Fruit fly (Drosophila melanogaster) whole organism, embryonic: ENCODE measurements around the gene alpha-Man-Ic.

Source experiments
- ATbp ChIP-seq: fragments of 200-800 bp; sonication (Bioruptor generic); optimal IDR thresholded peaks from 2 replicates; lab custom pipeline; 2017; ENCODE audit warnings: missing biosample characterization, mild to moderate bottlenecking, missing genetic modification characterization, missing genetic modification reagents
- Atf6 ChIP-seq: fragments of 200-800 bp; sonication (Bioruptor generic); IDR thresholded peaks from 2 replicates; pipeline ENCODE4 v1.3.6; 2022; ENCODE audit warnings: missing biosample characterization, missing genetic modification characterization
- CG10543 ChIP-seq: fragments of 200-800 bp; sonication (Bioruptor generic); optimal IDR thresholded peaks from 3 replicates; lab custom pipeline; 2017; ENCODE audit warnings: missing biosample characterization, mild to moderate bottlenecking, missing genetic modification characterization, moderate library complexity
- CG10959 ChIP-seq: fragments of 200-800 bp; sonication (Bioruptor generic); IDR thresholded peaks from 2 replicates; pipeline ENCODE4 v1.3.6; 2022; ENCODE audit warnings: missing biosample characterization, missing genetic modification characterization
- CG12071 ChIP-seq: fragments of 200-800 bp; sonication (Bioruptor generic); optimal IDR thresholded peaks from 3 replicates; lab custom pipeline; 2018; ENCODE audit warnings: missing biosample characterization, mild to moderate bottlenecking, missing genetic modification characterization
- CG12942 ChIP-seq: fragments of 200-800 bp; sonication (Bioruptor generic); optimal IDR thresholded peaks from 3 replicates; lab custom pipeline; 2016; ENCODE audit warnings: missing biosample characterization, missing genetic modification characterization
- CG14014 ChIP-seq: fragments of 200-800 bp; sonication (Bioruptor generic); IDR thresholded peaks from 2 replicates; pipeline ENCODE4 v1.3.6; 2022; ENCODE audit warnings: missing biosample characterization, missing genetic modification characterization
- CG15601 ChIP-seq: fragments of 200-800 bp; sonication (Bioruptor generic); optimal IDR thresholded peaks from 3 replicates; lab custom pipeline; 2019; ENCODE audit warnings: missing biosample characterization, mild to moderate bottlenecking, missing genetic modification characterization, moderate library complexity
- CG1603 ChIP-seq: fragments of 200-800 bp; sonication (Bioruptor generic); optimal IDR thresholded peaks from 2 replicates; lab custom pipeline; 2019; ENCODE audit warnings: missing biosample characterization, mild to moderate bottlenecking, missing genetic modification characterization, moderate library complexity
- CG1647 ChIP-seq: fragments of 200-800 bp; sonication (Bioruptor generic); optimal IDR thresholded peaks from 3 replicates; lab custom pipeline; 2016; ENCODE audit warnings: missing biosample characterization, missing genetic modification characterization
- CG1832 ChIP-seq: fragments of 200-800 bp; sonication (Bioruptor generic); optimal IDR thresholded peaks from 2 replicates; lab custom pipeline; 2017; ENCODE audit warnings: missing biosample characterization, mild to moderate bottlenecking, missing genetic modification characterization, inconsistent platforms
- CG18599 ChIP-seq: fragments of 200-800 bp; sonication (Bioruptor generic); optimal IDR thresholded peaks from 3 replicates; lab custom pipeline; 2017; ENCODE audit warnings: missing biosample characterization, missing genetic modification characterization, mild to moderate bottlenecking, moderate library complexity, missing genetic modification reagents
- CG18619 ChIP-seq: fragments of 200-800 bp; sonication (Bioruptor generic); optimal IDR thresholded peaks from 3 replicates; lab custom pipeline; 2017; ENCODE audit warnings: missing biosample characterization, mild to moderate bottlenecking, missing genetic modification characterization
- CG2116 ChIP-seq: fragments of 200-800 bp; sonication (Bioruptor generic); optimal IDR thresholded peaks from 3 replicates; lab custom pipeline; 2018; ENCODE audit warnings: missing biosample characterization, mild to moderate bottlenecking, missing genetic modification characterization
- CG2678 ChIP-seq: fragments of 200-800 bp; sonication (Bioruptor generic); optimal IDR thresholded peaks from 3 replicates; lab custom pipeline; 2019; ENCODE audit warnings: missing biosample characterization, mild to moderate bottlenecking, missing genetic modification characterization, moderate library complexity
- CG30020 ChIP-seq: fragments of 200-800 bp; optimal IDR thresholded peaks from 2 replicates; lab custom pipeline; 2019; ENCODE audit warnings: missing biosample characterization, mild to moderate bottlenecking, missing genetic modification characterization, moderate library complexity
- CG30403 ChIP-seq: fragments of 200-800 bp; sonication (Bioruptor generic); optimal IDR thresholded peaks from 3 replicates; lab custom pipeline; 2016; ENCODE audit warnings: missing biosample characterization, missing genetic modification characterization
- CG3847 ChIP-seq: fragments of 200-800 bp; sonication (Bioruptor generic); IDR thresholded peaks from 2 replicates; pipeline ENCODE4 v1.3.6; 2022; ENCODE audit warnings: missing biosample characterization, missing genetic modification characterization
- CG4404 ChIP-seq: fragments of 200-800 bp; sonication (Bioruptor generic); IDR thresholded peaks from 2 replicates; pipeline ENCODE4 v1.3.6; 2022; ENCODE audit warnings: missing biosample characterization, missing genetic modification characterization
- CG6813 ChIP-seq: fragments of 200-800 bp; sonication (Bioruptor generic); optimal IDR thresholded peaks from 2 replicates; lab custom pipeline; 2017; ENCODE audit warnings: missing biosample characterization, missing genetic modification characterization, mild to moderate bottlenecking, moderate library complexity, missing genetic modification reagents
- CG7372 ChIP-seq: fragments of 200-800 bp; sonication (Bioruptor generic); IDR thresholded peaks from 2 replicates; pipeline ENCODE4 v1.3.6; 2022; ENCODE audit warnings: missing biosample characterization, missing genetic modification characterization
- CG7556 ChIP-seq: fragments of 200-800 bp; sonication (Bioruptor generic); optimal IDR thresholded peaks from 2 replicates; lab custom pipeline; 2017; ENCODE audit warnings: missing biosample characterization, mild to moderate bottlenecking, missing genetic modification characterization
- CG7987 ChIP-seq: fragments of 200-800 bp; sonication (Bioruptor generic); optimal IDR thresholded peaks from 2 replicates; lab custom pipeline; 2018; ENCODE audit warnings: missing biosample characterization, mild to moderate bottlenecking, missing genetic modification characterization, moderate library complexity
- CHES-1-like ChIP-seq: fragments of 200-800 bp; sonication (Bioruptor generic); optimal IDR thresholded peaks from 2 replicates; lab custom pipeline; 2016; ENCODE audit warnings: missing biosample characterization, missing genetic modification characterization
- CoRest ChIP-seq: fragments of 200-800 bp; sonication (Bioruptor generic); optimal IDR thresholded peaks from 3 replicates; lab custom pipeline; 2018; ENCODE audit warnings: missing biosample characterization, mild to moderate bottlenecking, missing genetic modification characterization, moderate library complexity
- CrebB ChIP-seq: fragments of 200-800 bp; sonication (Bioruptor generic); optimal IDR thresholded peaks from 3 replicates; lab custom pipeline; 2018; ENCODE audit warnings: missing biosample characterization, mild to moderate bottlenecking, missing genetic modification characterization
- Fer1 ChIP-seq: fragments of 200-800 bp; sonication (Bioruptor generic); optimal IDR thresholded peaks from 2 replicates; lab custom pipeline; 2017; ENCODE audit warnings: missing biosample characterization, mild to moderate bottlenecking, missing genetic modification characterization
- HHEX ChIP-seq: fragments of 200-800 bp; sonication (Bioruptor generic); optimal IDR thresholded peaks from 3 replicates; lab custom pipeline; 2017; ENCODE audit warnings: missing biosample characterization, mild to moderate bottlenecking, missing genetic modification characterization, missing genetic modification reagents
- Hey ChIP-seq: fragments of 200-800 bp; sonication (Bioruptor generic); optimal IDR thresholded peaks from 3 replicates; lab custom pipeline; 2018; ENCODE audit warnings: missing biosample characterization, mild to moderate bottlenecking, missing genetic modification characterization
- Hmr ChIP-seq: fragments of 200-800 bp; sonication (Bioruptor generic); optimal IDR thresholded peaks from 3 replicates; lab custom pipeline; 2017; ENCODE audit warnings: mild to moderate bottlenecking, missing biosample characterization, missing genetic modification reagents, missing genetic modification characterization
- Hr51 ChIP-seq, 2 experiments: fragments of 200-800 bp; sonication (Bioruptor generic); optimal IDR thresholded peaks; 2 replicates in 1 of 2; 3 replicates in 1 of 2; lab custom pipeline; 2016 to 2018; ENCODE audit warnings: missing biosample characterization in 2 of 2, missing genetic modification characterization in 2 of 2, mild to moderate bottlenecking in 1 of 2, moderate library complexity in 1 of 2
- Mad ChIP-seq: fragments of 200-800 bp; sonication (Bioruptor generic); optimal IDR thresholded peaks from 2 replicates; lab custom pipeline; 2016; ENCODE audit warnings: missing biosample characterization, missing genetic modification characterization
- PHDP ChIP-seq: fragments of 200-800 bp; sonication (Bioruptor generic); optimal IDR thresholded peaks from 3 replicates; lab custom pipeline; 2018; ENCODE audit warnings: missing biosample characterization, mild to moderate bottlenecking, missing genetic modification characterization, moderate library complexity
- Pdp1 ChIP-seq, 2 experiments: fragments of 200-800 bp; sonication (Bioruptor generic); optimal IDR thresholded peaks; 3 replicates each; lab custom pipeline; 2016; ENCODE audit warnings: missing biosample characterization in 2 of 2, missing genetic modification characterization in 2 of 2, mild to moderate bottlenecking in 1 of 2, moderate library complexity in 1 of 2
- Side ChIP-seq: fragments of 200-800 bp; sonication (Bioruptor generic); optimal IDR thresholded peaks from 2 replicates; lab custom pipeline; 2016; ENCODE audit warnings: missing biosample characterization, missing genetic modification characterization
- Vsx1 ChIP-seq: fragments of 200-800 bp; sonication (Bioruptor generic); optimal IDR thresholded peaks from 2 replicates; lab custom pipeline; 2017; ENCODE audit warnings: missing biosample characterization, mild to moderate bottlenecking, missing genetic modification characterization, missing genetic modification reagents
- Xrp1 ChIP-seq: fragments of 200-800 bp; sonication (Bioruptor generic); IDR thresholded peaks from 2 replicates; pipeline ENCODE4 v1.3.6; 2022; ENCODE audit warnings: missing biosample characterization, missing genetic modification characterization
- ase ChIP-seq: fragments of 200-800 bp; sonication (Bioruptor generic); IDR thresholded peaks from 3 replicates; pipeline ENCODE4 v1.3.6; 2022; ENCODE audit warnings: missing biosample characterization, missing genetic modification characterization
- bcd ChIP-seq: fragments of 200-800 bp; sonication (Bioruptor generic); optimal IDR thresholded peaks from 2 replicates; lab custom pipeline; 2017; ENCODE audit warnings: missing biosample characterization, mild to moderate bottlenecking, missing genetic modification characterization
- caup ChIP-seq: fragments of 200-800 bp; sonication (Bioruptor generic); optimal IDR thresholded peaks from 3 replicates; lab custom pipeline; 2017; ENCODE audit warnings: missing biosample characterization, mild to moderate bottlenecking, missing genetic modification characterization, moderate library complexity; ENCODE audit not compliant: severe bottlenecking
- disco-r ChIP-seq: fragments of 200-800 bp; sonication (Bioruptor generic); optimal IDR thresholded peaks from 2 replicates; lab custom pipeline; 2016; ENCODE audit warnings: missing biosample characterization, missing genetic modification characterization
- dpn ChIP-seq, 2 experiments: fragments of 200-800 bp; sonication (Bioruptor generic); optimal IDR thresholded peaks; 3 replicates each; lab custom pipeline; 2016; ENCODE audit warnings: missing biosample characterization in 2 of 2, missing genetic modification characterization in 2 of 2
- dysf ChIP-seq: fragments of 200-800 bp; sonication (Bioruptor generic); IDR thresholded peaks from 3 replicates; pipeline ENCODE4 v1.3.6; 2022; ENCODE audit warnings: missing biosample characterization, missing genetic modification characterization
- eyg ChIP-seq: fragments of 200-800 bp; sonication (Bioruptor generic); optimal IDR thresholded peaks from 3 replicates; lab custom pipeline; 2016; ENCODE audit warnings: missing biosample characterization, missing genetic modification characterization
- gcm ChIP-seq: fragments of 200-800 bp; sonication (Bioruptor generic); optimal IDR thresholded peaks from 2 replicates; lab custom pipeline; 2019; ENCODE audit warnings: missing biosample characterization, mild to moderate bottlenecking, missing genetic modification characterization, moderate library complexity
- grn ChIP-seq: fragments of 200-800 bp; sonication (Bioruptor generic); optimal IDR thresholded peaks from 3 replicates; lab custom pipeline; 2017; ENCODE audit warnings: missing biosample characterization, missing genetic modification characterization
- gsb ChIP-seq: fragments of 200-800 bp; sonication (Bioruptor generic); IDR thresholded peaks from 2 replicates; pipeline ENCODE4 v1.3.6; 2022; ENCODE audit warnings: missing biosample characterization, missing genetic modification characterization
- odd ChIP-seq: fragments of 200-800 bp; sonication (Bioruptor generic); optimal IDR thresholded peaks from 2 replicates; lab custom pipeline; 2017; ENCODE audit warnings: missing biosample characterization, mild to moderate bottlenecking, missing genetic modification characterization
- tap ChIP-seq: fragments of 200-800 bp; optimal IDR thresholded peaks from 3 replicates; lab custom pipeline; 2019; ENCODE audit warnings: missing biosample characterization, mild to moderate bottlenecking, missing genetic modification characterization, moderate library complexity
- ttk ChIP-seq: fragments of 200-800 bp; sonication (Bioruptor generic); IDR thresholded peaks from 2 replicates; pipeline ENCODE4 v2.1.2; 2022; ENCODE audit warnings: missing biosample characterization, missing genetic modification characterization

Gene alpha-Man-Ic

dm6 chr3R:29891183-29891582, 39.0 kb downstream of the alpha-Man-Ic start (continued):
- TF ChIP-seq CG7987 (GFP tag; lab: Kevin White, UChicago) (peak; percentile 41), Side (GFP tag; lab: Kevin White, UChicago) (peak; percentile 25), CHES-1-like (GFP tag; lab: Kevin White, UChicago) (peak; percentile 2), bcd (GFP tag; lab: Kevin White, UChicago) (peak; percentile 22), CG30403 (GFP tag; lab: Kevin White, UChicago) (no peak), CG6813 (GFP tag; lab: Kevin White, UChicago) (peak; percentile 64), ATbp (peak; percentile 70), CG15601 (peak; percentile 34), CG4404 (GFP tag; lab: Robert Waterston, UW) (no peak), CG30020 (no peak), CG10543 (GFP tag; lab: Kevin White, UChicago) (peak; percentile 6), Mad (GFP tag; lab: Kevin White, UChicago) (no peak), CG7372 (GFP tag; lab: Robert Waterston, UW) (no peak), ase (no peak), Vsx1 (GFP tag; lab: Kevin White, UChicago) (peak; percentile 20), HHEX (GFP tag; lab: Kevin White, UChicago) (peak; percentile 39), Xrp1 (GFP tag; lab: Robert Waterston, UW) (0 out of 2 replicates have a peak, but pooled peaks have one; percentile 14), dpn (GFP tag; optimal IDR thresholded peaks at IDR 0.05; lab: Kevin White, UChicago) (no peak), CG10959 (no peak), Hr51 (GFP tag; optimal IDR thresholded peaks at IDR 0.05; lab: Kevin White, UChicago) (peak in 1 of 2 experiments; percentile 9), Hey (tag; lab: Kevin White, UChicago) (peak; percentile 25), CG18619 (GFP tag; lab: Kevin White, UChicago) (peak; percentile 1), CG1603 (no peak), Hmr (GFP tag; lab: Kevin White, UChicago) (peak; percentile 72), odd (GFP tag; lab: Kevin White, UChicago) (peak; percentile 42), caup (GFP tag; lab: Kevin White, UChicago) (peak; percentile 60), CG12942 (no peak), dysf (GFP tag; lab: Robert Waterston, UW) (peak; percentile 8; the same call in 1 of the 3 replicates), ttk (GFP tag; lab: Robert Waterston, UW) (no peak), Fer1 (GFP tag; lab: Kevin White, UChicago) (peak; percentile 53), CG2116 (GFP tag; lab: Kevin White, UChicago) (peak; percentile 18), Atf6 (GFP tag; lab: Robert Waterston, UW) (peak; percentile 38; the same call in 1 of the 2 replicates), grn (GFP tag; lab: Kevin White, UChicago) (peak; percentile 15), tap (tag; lab: Kevin White, UChicago) (no peak), CG18599 (GFP tag; lab: Kevin White, UChicago) (peak; percentile 71), CG14014 (peak; percentile 48; the same call in 1 of the 2 replicates), CoRest (tag; lab: Kevin White, UChicago) (peak; percentile 2), eyg (GFP tag; lab: Kevin White, UChicago) (peak; percentile 1), CG1647 (GFP tag; lab: Kevin White, UChicago) (peak; percentile 6), CG1832 (GFP tag; lab: Kevin White, UChicago) (no peak), Pdp1 (GFP tag; optimal IDR thresholded peaks at IDR 0.05; lab: Kevin White, UChicago) (peak in 1 of 2 experiments; percentile 20), CG2678 (peak; percentile 52), gcm (GFP tag; lab: Kevin White, UChicago) (no peak), disco-r (GFP tag; lab: Kevin White, UChicago) (no peak), CG12071 (peak; percentile 59), CG3847 (no peak), CrebB (tag; lab: Kevin White, UChicago) (peak; percentile 32), PHDP (tag; lab: Kevin White, UChicago) (peak; percentile 53), CG7556 (GFP tag; lab: Kevin White, UChicago) (peak; percentile 18), gsb (0 out of 2 replicates have a peak, but pooled peaks have one; percentile 19)
